Fruit fly (Drosophila melanogaster): Measurements from ENCODE around the gene CG16972.

- TF ChIP-seq pan (optimal IDR thresholded peaks at IDR 0.05) = no peak
- TF ChIP-seq CG8478 (optimal IDR thresholded peaks at IDR 0.05) = no peak
Measured at dm6 chr2L:13215010-13215409, 11.9 kb upstream of the CG16972 start, which contains the start of gene kek4.
